Fruit fly (Drosophila melanogaster) whole organism, embryonic: ENCODE results near the gene Gr28a.

Experiments used
- Adf1 ChIP-seq: fragments of 200-800 bp; sonication (Bioruptor generic); IDR thresholded peaks from 2 replicates; pipeline ENCODE4 v1.3.6; 2022; ENCODE audit warnings: missing biosample characterization, missing genetic modification characterization
- CG10543 ChIP-seq: fragments of 200-800 bp; sonication (Bioruptor generic); optimal IDR thresholded peaks from 3 replicates; lab custom pipeline; 2017; ENCODE audit warnings: missing biosample characterization, mild to moderate bottlenecking, missing genetic modification characterization, moderate library complexity
- CG10565 ChIP-seq: fragments of 200-800 bp; sonication (Bioruptor generic); optimal IDR thresholded peaks from 3 replicates; lab custom pipeline; 2016; ENCODE audit warnings: missing biosample characterization, mild to moderate bottlenecking, missing genetic modification characterization
- CG10979 ChIP-seq: fragments of 200-800 bp; sonication (Bioruptor generic); optimal IDR thresholded peaks from 2 replicates; lab custom pipeline; 2018; ENCODE audit warnings: missing biosample characterization, mild to moderate bottlenecking, missing genetic modification characterization, moderate library complexity
- CG12155 ChIP-seq: fragments of 200-800 bp; sonication (Bioruptor generic); optimal IDR thresholded peaks from 3 replicates; lab custom pipeline; 2016; ENCODE audit warnings: missing biosample characterization, missing genetic modification characterization
- CG14014 ChIP-seq: fragments of 200-800 bp; sonication (Bioruptor generic); IDR thresholded peaks from 2 replicates; pipeline ENCODE4 v1.3.6; 2022; ENCODE audit warnings: missing biosample characterization, missing genetic modification characterization
- CG15011 ChIP-seq: fragments of 200-800 bp; sonication (Bioruptor generic); optimal IDR thresholded peaks from 3 replicates; lab custom pipeline; 2018; ENCODE audit warnings: missing biosample characterization, mild to moderate bottlenecking, missing genetic modification characterization
- CG15479 ChIP-seq: fragments of 200-800 bp; sonication (Bioruptor generic); optimal IDR thresholded peaks from 3 replicates; lab custom pipeline; 2019; ENCODE audit warnings: missing biosample characterization, mild to moderate bottlenecking, missing genetic modification characterization, moderate library complexity
- CG17361 ChIP-seq: fragments of 200-800 bp; sonication (Bioruptor generic); IDR thresholded peaks from 3 replicates; pipeline ENCODE4 v1.3.6; 2022; ENCODE audit warnings: missing biosample characterization, missing genetic modification characterization
- CG18476 ChIP-seq: fragments of 200-800 bp; sonication (Bioruptor generic); optimal IDR thresholded peaks from 2 replicates; lab custom pipeline; 2016; ENCODE audit warnings: missing biosample characterization, mild to moderate bottlenecking, missing genetic modification characterization
- CG18764 ChIP-seq: fragments of 200-800 bp; sonication (Bioruptor generic); optimal IDR thresholded peaks from 3 replicates; lab custom pipeline; 2016; ENCODE audit warnings: missing biosample characterization, missing genetic modification characterization
- CG2678 ChIP-seq: fragments of 200-800 bp; sonication (Bioruptor generic); optimal IDR thresholded peaks from 3 replicates; lab custom pipeline; 2019; ENCODE audit warnings: missing biosample characterization, mild to moderate bottlenecking, missing genetic modification characterization, moderate library complexity
- CG3163 ChIP-seq: fragments of 200-800 bp; sonication (Bioruptor generic); optimal IDR thresholded peaks from 3 replicates; lab custom pipeline; 2016; ENCODE audit warnings: missing biosample characterization, missing genetic modification characterization
- CG42726 ChIP-seq: fragments of 200-800 bp; sonication (Bioruptor generic); IDR thresholded peaks from 2 replicates; pipeline ENCODE4 v1.3.6; 2022; ENCODE audit warnings: missing biosample characterization, missing genetic modification characterization; ENCODE audit not compliant: partially characterized antibody
- CG6683 ChIP-seq: fragments of 200-800 bp; sonication (Bioruptor generic); optimal IDR thresholded peaks from 2 replicates; lab custom pipeline; 2017; ENCODE audit warnings: missing biosample characterization, mild to moderate bottlenecking, missing genetic modification characterization, missing genetic modification reagents
- CG6765 ChIP-seq: fragments of 200-800 bp; sonication (Bioruptor generic); optimal IDR thresholded peaks from 3 replicates; lab custom pipeline; 2017; ENCODE audit warnings: missing biosample characterization, mild to moderate bottlenecking, missing genetic modification characterization
- CG7987 ChIP-seq: fragments of 200-800 bp; sonication (Bioruptor generic); optimal IDR thresholded peaks from 2 replicates; lab custom pipeline; 2018; ENCODE audit warnings: missing biosample characterization, mild to moderate bottlenecking, missing genetic modification characterization, moderate library complexity
- CG8290 ChIP-seq, 3 experiments: fragments of 200-800 bp; sonication (Bioruptor generic); optimal IDR thresholded peaks; 2 replicates each; lab custom pipeline; 2016 to 2019; ENCODE audit warnings: missing biosample characterization in 3 of 3, missing genetic modification characterization in 3 of 3, mild to moderate bottlenecking in 2 of 3, moderate library complexity in 1 of 3
- CG9609 ChIP-seq: fragments of 200-800 bp; sonication (Bioruptor generic); optimal IDR thresholded peaks from 3 replicates; lab custom pipeline; 2016; ENCODE audit warnings: missing biosample characterization, missing genetic modification characterization
- ERR ChIP-seq: fragments of 200-800 bp; sonication (Bioruptor generic); optimal IDR thresholded peaks from 2 replicates; lab custom pipeline; 2016; ENCODE audit warnings: missing biosample characterization, missing genetic modification characterization
- Fer1 ChIP-seq: fragments of 200-800 bp; sonication (Bioruptor generic); optimal IDR thresholded peaks from 2 replicates; lab custom pipeline; 2017; ENCODE audit warnings: missing biosample characterization, mild to moderate bottlenecking, missing genetic modification characterization
- HHEX ChIP-seq: fragments of 200-800 bp; sonication (Bioruptor generic); optimal IDR thresholded peaks from 3 replicates; lab custom pipeline; 2017; ENCODE audit warnings: missing biosample characterization, mild to moderate bottlenecking, missing genetic modification characterization, missing genetic modification reagents
- Hr78 ChIP-seq, 2 experiments: fragments of 200-800 bp in 1 of 2; fragments of >200 bp in 1 of 2; sonication (Bioruptor generic) in 1 of 2; optimal IDR thresholded peaks; 2 replicates each; lab custom pipeline; 2017 to 2019; ENCODE audit warnings: missing biosample characterization in 2 of 2, missing genetic modification characterization in 2 of 2, mild to moderate bottlenecking in 1 of 2, moderate library complexity in 1 of 2
- Max ChIP-seq: fragments of 200-800 bp; sonication (Bioruptor generic); optimal IDR thresholded peaks from 2 replicates; lab custom pipeline; 2016; ENCODE audit warnings: missing biosample characterization, mild to moderate bottlenecking, missing genetic modification characterization
- NFAT ChIP-seq: fragments of 200-800 bp; sonication (Bioruptor generic); IDR thresholded peaks from 2 replicates; pipeline ENCODE4 v1.3.6; 2022; ENCODE audit warnings: missing biosample characterization, missing genetic modification characterization
- Rx ChIP-seq: fragments of 200-800 bp; sonication (Bioruptor generic); IDR thresholded peaks from 2 replicates; pipeline ENCODE4 v1.3.6; 2022; ENCODE audit warnings: missing biosample characterization, missing genetic modification characterization
- Sry-δ ChIP-seq: fragments of 200-800 bp; sonication (Bioruptor generic); optimal IDR thresholded peaks from 2 replicates; lab custom pipeline; 2016; ENCODE audit warnings: missing biosample characterization, missing genetic modification characterization
- br ChIP-seq: fragments of >200 bp; optimal IDR thresholded peaks from 2 replicates; lab custom pipeline; 2017
- cas ChIP-seq: fragments of 200-800 bp; sonication (Bioruptor generic); IDR thresholded peaks from 2 replicates; pipeline ENCODE4 v1.3.6; 2022; ENCODE audit warnings: missing biosample characterization, missing genetic modification characterization
- caup ChIP-seq: fragments of 200-800 bp; sonication (Bioruptor generic); optimal IDR thresholded peaks from 3 replicates; lab custom pipeline; 2017; ENCODE audit warnings: missing biosample characterization, mild to moderate bottlenecking, missing genetic modification characterization, moderate library complexity; ENCODE audit not compliant: severe bottlenecking
- cg ChIP-seq: fragments of 200-800 bp; sonication (Bioruptor generic); optimal IDR thresholded peaks from 3 replicates; lab custom pipeline; 2019; ENCODE audit warnings: missing biosample characterization, mild to moderate bottlenecking, missing genetic modification characterization, moderate library complexity
- ci ChIP-seq: fragments of 200-800 bp; sonication (Bioruptor generic); IDR thresholded peaks from 3 replicates; pipeline ENCODE4 v1.3.6; 2022; ENCODE audit warnings: missing biosample characterization, missing genetic modification characterization
- corto ChIP-seq: fragments of 200-800 bp; sonication (Bioruptor generic); optimal IDR thresholded peaks from 2 replicates; lab custom pipeline; 2016; ENCODE audit warnings: missing biosample characterization, mild to moderate bottlenecking, missing genetic modification characterization, moderate library complexity
- crol ChIP-seq: fragments of 200-800 bp; sonication (Bioruptor generic); IDR thresholded peaks from 2 replicates; pipeline ENCODE4 v1.3.6; 2022; ENCODE audit warnings: missing biosample characterization, missing genetic modification characterization
- dimm ChIP-seq: fragments of 200-800 bp; sonication (Bioruptor generic); IDR thresholded peaks from 2 replicates; pipeline ENCODE4 v1.3.6; 2022; ENCODE audit warnings: missing biosample characterization, missing genetic modification characterization
- fd64A ChIP-seq: fragments of 200-800 bp; sonication (Bioruptor generic); optimal IDR thresholded peaks from 3 replicates; lab custom pipeline; 2018; ENCODE audit warnings: missing biosample characterization, mild to moderate bottlenecking, missing genetic modification characterization
- gem ChIP-seq: fragments of 200-800 bp; sonication (Bioruptor generic); optimal IDR thresholded peaks from 2 replicates; lab custom pipeline; 2019; ENCODE audit warnings: missing biosample characterization, mild to moderate bottlenecking, missing genetic modification characterization, moderate library complexity
- grn ChIP-seq: fragments of 200-800 bp; sonication (Bioruptor generic); optimal IDR thresholded peaks from 3 replicates; lab custom pipeline; 2017; ENCODE audit warnings: missing biosample characterization, missing genetic modification characterization
- lab ChIP-seq: fragments of 200-800 bp; sonication (Bioruptor generic); optimal IDR thresholded peaks from 3 replicates; lab custom pipeline; 2017; ENCODE audit warnings: missing biosample characterization, missing genetic modification characterization, mild to moderate bottlenecking, moderate library complexity, missing genetic modification reagents
- lilli ChIP-seq: fragments of 200-800 bp; sonication (Bioruptor generic); optimal IDR thresholded peaks from 3 replicates; lab custom pipeline; 2016; ENCODE audit warnings: missing biosample characterization, missing genetic modification characterization
- luna ChIP-seq: fragments of 200-800 bp; sonication (Bioruptor generic); optimal IDR thresholded peaks from 2 replicates; lab custom pipeline; 2016; ENCODE audit warnings: missing biosample characterization, missing genetic modification characterization
- phol ChIP-seq: fragments of 200-800 bp; sonication (Bioruptor generic); optimal IDR thresholded peaks from 3 replicates; lab custom pipeline; 2018; ENCODE audit warnings: missing biosample characterization, mild to moderate bottlenecking, missing genetic modification characterization, moderate library complexity
- pnt ChIP-seq: fragments of 200-800 bp; sonication (Bioruptor generic); optimal IDR thresholded peaks from 3 replicates; lab custom pipeline; 2016; ENCODE audit warnings: missing biosample characterization, missing genetic modification characterization
- pros ChIP-seq: fragments of 200-800 bp; sonication (Bioruptor generic); optimal IDR thresholded peaks from 3 replicates; lab custom pipeline; 2019; ENCODE audit warnings: missing biosample characterization, mild to moderate bottlenecking, missing genetic modification characterization, moderate library complexity
- sens ChIP-seq: fragments of 200-800 bp; sonication (Bioruptor generic); peaks from one replicate; lab custom pipeline; 2016; ENCODE audit warnings: missing biosample characterization, missing genetic modification characterization
- trem ChIP-seq: fragments of 200-800 bp; optimal IDR thresholded peaks from 3 replicates; lab custom pipeline; 2019; ENCODE audit warnings: missing biosample characterization, mild to moderate bottlenecking, missing genetic modification characterization, moderate library complexity
- vfl ChIP-seq: fragments of 200-800 bp; sonication (Bioruptor generic); optimal IDR thresholded peaks from 2 replicates; lab custom pipeline; 2016; ENCODE audit warnings: missing biosample characterization, missing genetic modification characterization
- vvl ChIP-seq: fragments of 200-800 bp; sonication (Bioruptor generic); IDR thresholded peaks from 2 replicates; pipeline ENCODE4 v1.3.6; 2022; ENCODE audit warnings: missing biosample characterization, missing genetic modification characterization
- yki ChIP-seq: fragments of >200 bp; optimal IDR thresholded peaks from 3 replicates; lab custom pipeline; 2018

The Gr28a gene

DNA sequence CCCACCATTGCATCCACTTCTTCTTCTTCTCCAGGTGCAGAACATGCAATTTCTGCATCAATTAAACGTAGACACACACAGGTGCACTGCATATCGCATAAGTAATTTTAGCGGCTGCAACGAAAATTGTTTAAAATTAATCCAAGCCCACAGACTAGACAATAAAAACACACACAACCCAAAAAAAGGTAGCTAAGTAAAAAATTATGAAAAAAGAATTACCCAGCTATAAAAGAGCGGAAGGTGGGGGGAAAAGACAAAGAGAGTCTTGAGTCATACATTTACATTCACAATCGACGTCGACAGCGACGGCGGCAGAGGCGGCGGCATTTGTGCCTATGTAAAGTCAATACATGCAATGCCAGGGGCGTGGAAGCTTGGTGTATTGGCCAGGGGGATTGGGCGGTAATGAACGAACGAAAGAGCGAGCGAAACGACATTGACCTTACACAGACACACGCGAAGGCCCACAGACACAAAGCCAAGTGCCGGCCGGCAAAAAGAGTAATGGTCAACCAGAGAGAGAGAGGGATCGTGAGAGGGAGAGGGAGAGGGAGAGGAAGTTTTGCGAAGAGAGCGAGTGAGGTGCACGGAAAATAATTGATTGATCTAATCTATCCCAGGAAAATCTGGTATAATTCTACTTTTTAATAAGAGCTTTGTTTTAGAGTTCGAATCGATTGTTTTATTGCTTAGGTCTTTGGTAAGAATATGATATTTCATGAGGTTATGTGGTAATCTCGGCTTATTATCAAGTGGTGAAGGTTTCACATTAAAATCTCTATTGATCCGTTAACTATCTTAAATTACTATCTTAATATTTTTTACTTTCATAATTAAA is 35.6 kb downstream of the Gr28a start (continued):
- TF ChIP-seq crol = peak; percentile 84
- peak; percentile 9 for TF ChIP-seq CG15479 (GFP tag; lab: Kevin White, UChicago)
- no peak for TF ChIP-seq CG6765
- TF ChIP-seq CG10979 = no peak
- no peak for TF ChIP-seq NFAT (GFP tag; lab: Robert Waterston, UW)
- TF ChIP-seq Fer1 (GFP tag; lab: Kevin White, UChicago) = no peak
- TF ChIP-seq lab (GFP tag; lab: Kevin White, UChicago) = no peak
- no peak for TF ChIP-seq CG7987 (GFP tag; lab: Kevin White, UChicago)
- TF ChIP-seq corto (GFP tag; lab: Kevin White, UChicago) = peak; percentile 43
- 0 out of 3 replicates have a peak, but pooled peaks have one; percentile 27 for TF ChIP-seq CG17361
- TF ChIP-seq CG3163 (GFP tag; lab: Kevin White, UChicago) = peak; percentile 46
- TF ChIP-seq Max (GFP tag; lab: Kevin White, UChicago) = no peak
- TF ChIP-seq CG6683 (GFP tag; lab: Kevin White, UChicago) = no peak
- no peak for TF ChIP-seq grn
- peak; percentile 74 for TF ChIP-seq cg (GFP tag; lab: Kevin White, UChicago)
- no peak for TF ChIP-seq ci (GFP tag; lab: Robert Waterston, UW)
- TF ChIP-seq yki = peak; percentile 61
- TF ChIP-seq Adf1 (GFP tag; lab: Robert Waterston, UW) = peak; percentile 88
- TF ChIP-seq pros (GFP tag; lab: Kevin White, UChicago) = peak; percentile 42
- no peak for TF ChIP-seq CG18764 (GFP tag; lab: Kevin White, UChicago)
- peak in 1 of 2 experiments; percentile 87 for TF ChIP-seq Hr78 (GFP tag; optimal IDR thresholded peaks at IDR 0.05; lab: Kevin White, UChicago)
- TF ChIP-seq dimm = no peak
- TF ChIP-seq Rx (GFP tag; lab: Robert Waterston, UW) = no peak
- TF ChIP-seq lilli = no peak
- TF ChIP-seq CG8290 (GFP tag; optimal IDR thresholded peaks at IDR 0.05; lab: Kevin White, UChicago) = no peak
- peak in 1 of 2 experiments; percentile 20 for TF ChIP-seq CG8290 (tag; optimal IDR thresholded peaks at IDR 0.05; lab: Kevin White, UChicago)

DNA sequence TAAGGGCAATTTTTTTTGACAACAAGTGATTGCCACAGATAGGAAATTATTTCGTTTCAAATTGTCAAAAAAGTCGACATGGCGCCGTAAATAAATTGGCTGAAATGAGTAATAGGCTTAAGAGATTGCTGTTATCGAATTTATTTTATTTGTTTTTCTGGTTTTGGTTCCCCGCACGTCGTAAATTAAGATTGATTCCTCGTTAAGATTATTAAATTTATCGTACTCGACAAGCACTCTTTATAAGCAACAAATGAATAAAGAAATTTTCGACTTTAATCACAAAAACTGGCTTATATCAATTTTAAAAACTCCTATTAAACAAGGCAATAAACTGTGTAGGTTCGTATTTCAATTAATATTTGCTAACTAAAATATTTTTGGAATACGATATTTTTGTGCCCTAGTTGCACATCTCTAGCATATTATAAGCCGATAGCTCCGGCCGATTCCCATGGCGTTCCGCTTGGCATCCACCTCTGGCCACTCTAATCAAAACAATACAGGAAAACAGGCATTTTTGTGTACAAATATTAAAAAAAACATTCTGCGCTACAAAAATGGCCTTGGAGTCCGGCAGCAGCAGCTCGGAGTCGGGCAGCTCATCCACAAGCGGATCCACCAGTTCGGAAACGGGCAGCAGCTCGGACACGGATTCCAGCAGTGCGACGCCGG is 41.9 kb downstream of the Gr28a start, which contains the start of gene chm:
Gene chm, plus strand, starts transcription at position 471 of the 675 bp plus-strand sequence.
- TF ChIP-seq luna (GFP tag; lab: Kevin White, UChicago) (peak; percentile 18), CG18476 (GFP tag; lab: Kevin White, UChicago) (no peak), phol (peak; percentile 60), CG2678 (no peak), ERR (no peak), fd64A (no peak), vvl (peak; percentile 65), CG10543 (GFP tag; lab: Kevin White, UChicago) (peak; percentile 0), caup (GFP tag; lab: Kevin White, UChicago) (no peak), br (lab: Kevin White, UChicago) (no peak), CG42726 (GFP tag; lab: Robert Waterston, UW) (peak; percentile 87), gem (tag; lab: Kevin White, UChicago) (no peak), cas (GFP tag; lab: Robert Waterston, UW) (no peak), vfl (GFP tag; lab: Kevin White, UChicago) (peak; percentile 29), CG15011 (GFP tag; lab: Kevin White, UChicago) (no peak), CG14014 (GFP tag; lab: Robert Waterston, UW) (0 out of 2 replicates have a peak, but pooled peaks have one; percentile 24), CG9609 (GFP tag; lab: Kevin White, UChicago) (no peak), CG12155 (GFP tag; lab: Kevin White, UChicago) (no peak), CG10565 (GFP tag; lab: Kevin White, UChicago) (no peak), pnt (GFP tag; lab: Kevin White, UChicago) (peak; percentile 47), sens (GFP tag; lab: Kevin White, UChicago) (peak; percentile 81), trem (tag; lab: Kevin White, UChicago) (peak; percentile 52), Sry-δ (peak; percentile 92), HHEX (GFP tag; lab: Kevin White, UChicago) (no peak)
